Comparison of ENCODE assay signal across 1 fruit fly cellular context in genomic region chr3L:4929781-4930180, dm6.
TF ChIP-seq lines count a peak whose summit lies in the region.

No protein-coding gene starts in this region.

TF ChIP-seq in whole organism, embryonic, 481 proteins besides CTCF, POLR2A, EP300 and RAD21 (continued from another document and continues in another):
- TF ChIP-seq lmd (GFP tag; IDR thresholded peaks at IDR 0.05; lab: Robert Waterston, UW): no peak
- TF ChIP-seq CG43689 (GFP tag; IDR thresholded peaks at IDR 0.05; lab: Robert Waterston, UW): no peak
- no peak for TF ChIP-seq Vsx1 (GFP tag; optimal IDR thresholded peaks at IDR 0.05; lab: Kevin White, UChicago)
- no peak for TF ChIP-seq CG4854 (GFP tag; optimal IDR thresholded peaks at IDR 0.05; lab: Kevin White, UChicago)
- TF ChIP-seq wor (GFP tag; IDR thresholded peaks at IDR 0.05; lab: Robert Waterston, UW): no peak
- TF ChIP-seq Hey (tag; optimal IDR thresholded peaks at IDR 0.05; lab: Kevin White, UChicago): no peak
- no peak for TF ChIP-seq eyg (GFP tag; optimal IDR thresholded peaks at IDR 0.05; lab: Kevin White, UChicago)
- TF ChIP-seq Usf (GFP tag; optimal IDR thresholded peaks at IDR 0.05; lab: Kevin White, UChicago): no peak
- TF ChIP-seq CG8281 (tag; optimal IDR thresholded peaks at IDR 0.05; lab: Kevin White, UChicago): no peak
- TF ChIP-seq az2 (GFP tag; optimal IDR thresholded peaks at IDR 0.05; lab: Kevin White, UChicago): peak; percentile 0
- TF ChIP-seq CG8765 (GFP tag; IDR thresholded peaks at IDR 0.05; lab: Robert Waterston, UW): no peak
- TF ChIP-seq CG34224 (GFP tag; IDR thresholded peaks at IDR 0.05; lab: Robert Waterston, UW; ENCODE audit: partially characterized antibody): no peak
- TF ChIP-seq CG6813 (GFP tag; optimal IDR thresholded peaks at IDR 0.05; lab: Kevin White, UChicago): no peak
- no peak for TF ChIP-seq bbx (GFP tag; IDR thresholded peaks at IDR 0.05; lab: Robert Waterston, UW; ENCODE audit: partially characterized antibody)
- peak; percentile 22; the same call in 1 of the 2 replicates for TF ChIP-seq CG17328 (GFP tag; IDR thresholded peaks at IDR 0.05; lab: Robert Waterston, UW)
- TF ChIP-seq CG31224 (GFP tag; IDR thresholded peaks at IDR 0.05; lab: Robert Waterston, UW): no peak
- TF ChIP-seq nau (GFP tag; optimal IDR thresholded peaks at IDR 0.05; lab: Kevin White, UChicago): no peak
- TF ChIP-seq CG14014 (GFP tag; IDR thresholded peaks at IDR 0.05; lab: Robert Waterston, UW): 0 out of 2 replicates have a peak, but pooled peaks have one; percentile 8
- TF ChIP-seq CoRest (tag; optimal IDR thresholded peaks at IDR 0.05; lab: Kevin White, UChicago): peak; percentile 25
- no peak for TF ChIP-seq Dfd (GFP tag; optimal IDR thresholded peaks at IDR 0.05; lab: Kevin White, UChicago)
- TF ChIP-seq Ptx1 (GFP tag; IDR thresholded peaks at IDR 0.05; lab: Robert Waterston, UW): 0 out of 2 replicates have a peak, but pooled peaks have one; percentile 10
- TF ChIP-seq fu2 (GFP tag; optimal IDR thresholded peaks at IDR 0.05; lab: Kevin White, UChicago): no peak
- no peak for TF ChIP-seq dati (GFP tag; IDR thresholded peaks at IDR 0.05; lab: Robert Waterston, UW)
- no peak for TF ChIP-seq inv (GFP tag; IDR thresholded peaks at IDR 0.05; lab: Robert Waterston, UW; ENCODE audit: partially characterized antibody)
- no peak for TF ChIP-seq CG42726 (GFP tag; IDR thresholded peaks at IDR 0.05; lab: Robert Waterston, UW; ENCODE audit: partially characterized antibody)
- no peak for TF ChIP-seq TFAM (GFP tag; optimal IDR thresholded peaks at IDR 0.05; lab: Kevin White, UChicago)
- no peak for TF ChIP-seq CG17385 (GFP tag; optimal IDR thresholded peaks at IDR 0.05; lab: Kevin White, UChicago)
- no peak for TF ChIP-seq lov (optimal IDR thresholded peaks at IDR 0.05; lab: Kevin White, UChicago)
- TF ChIP-seq lov (GFP tag; IDR thresholded peaks at IDR 0.05; lab: Robert Waterston, UW): no peak
- no peak for TF ChIP-seq CG17359 (tag; optimal IDR thresholded peaks at IDR 0.05; lab: Kevin White, UChicago)
- no peak for TF ChIP-seq CG8089 (GFP tag; optimal IDR thresholded peaks at IDR 0.05; lab: Kevin White, UChicago)
- TF ChIP-seq Rfx (GFP tag; IDR thresholded peaks at IDR 0.05; lab: Robert Waterston, UW): 0 out of 2 replicates have a peak, but pooled peaks have one; percentile 23
- no peak for TF ChIP-seq ranshi (GFP tag; IDR thresholded peaks at IDR 0.05; lab: Robert Waterston, UW)
- TF ChIP-seq CG6683 (GFP tag; optimal IDR thresholded peaks at IDR 0.05; lab: Kevin White, UChicago): no peak
- no peak for TF ChIP-seq CG15601 (tag; optimal IDR thresholded peaks at IDR 0.05; lab: Kevin White, UChicago)
- no peak for TF ChIP-seq CG11456 (GFP tag; IDR thresholded peaks at IDR 0.05; lab: Robert Waterston, UW)
- no peak for TF ChIP-seq CG3995 (GFP tag; optimal IDR thresholded peaks at IDR 0.05; lab: Kevin White, UChicago)
- TF ChIP-seq CG9876 (GFP tag; optimal IDR thresholded peaks at IDR 0.05; lab: Kevin White, UChicago): no peak
- no peak for TF ChIP-seq trem (tag; optimal IDR thresholded peaks at IDR 0.05; lab: Kevin White, UChicago)
- TF ChIP-seq Hsf (GFP tag; optimal IDR thresholded peaks at IDR 0.05; lab: Kevin White, UChicago): peak; percentile 12
- no peak for TF ChIP-seq chm (GFP tag; IDR thresholded peaks at IDR 0.05; lab: Robert Waterston, UW)
- TF ChIP-seq BtbVII (GFP tag; optimal IDR thresholded peaks at IDR 0.05; lab: Kevin White, UChicago): no peak
- no peak for TF ChIP-seq CG34422 (GFP tag; IDR thresholded peaks at IDR 0.05; lab: Robert Waterston, UW)
- no peak for TF ChIP-seq CG14441 (GFP tag; IDR thresholded peaks at IDR 0.05; lab: Robert Waterston, UW)
- TF ChIP-seq btn (GFP tag; optimal IDR thresholded peaks at IDR 0.05; lab: Kevin White, UChicago): no peak
- peak; percentile 6 for TF ChIP-seq Oli (tag; optimal IDR thresholded peaks at IDR 0.05; lab: Kevin White, UChicago)
- TF ChIP-seq CG10366 (GFP tag; IDR thresholded peaks at IDR 0.05; lab: Robert Waterston, UW): peak; percentile 9; the same call in 1 of the 2 replicates
- no peak for TF ChIP-seq Hr78 (GFP tag; optimal IDR thresholded peaks at IDR 0.05; lab: Kevin White, UChicago)
- peak; percentile 25 for TF ChIP-seq CG15269 (tag; optimal IDR thresholded peaks at IDR 0.05; lab: Kevin White, UChicago)
- no peak for TF ChIP-seq CG12744 (GFP tag; optimal IDR thresholded peaks at IDR 0.05; lab: Kevin White, UChicago)
- TF ChIP-seq CG9797 (GFP tag; optimal IDR thresholded peaks at IDR 0.05; lab: Kevin White, UChicago): no peak
- TF ChIP-seq Six4 (GFP tag; optimal IDR thresholded peaks at IDR 0.05; lab: Kevin White, UChicago): no peak
- no peak for TF ChIP-seq CG3163 (GFP tag; optimal IDR thresholded peaks at IDR 0.05; lab: Kevin White, UChicago)
- no peak for TF ChIP-seq ap (GFP tag; IDR thresholded peaks at IDR 0.05; lab: Robert Waterston, UW)
- no peak for TF ChIP-seq salm (tag; optimal IDR thresholded peaks at IDR 0.05; lab: Kevin White, UChicago)
- no peak for TF ChIP-seq bab2 (GFP tag; optimal IDR thresholded peaks at IDR 0.05; lab: Kevin White, UChicago)
- TF ChIP-seq twi (tag; optimal IDR thresholded peaks at IDR 0.05; lab: Kevin White, UChicago): no peak
- TF ChIP-seq CG17186 (GFP tag; optimal IDR thresholded peaks at IDR 0.05; lab: Kevin White, UChicago): no peak
- TF ChIP-seq Max (GFP tag; optimal IDR thresholded peaks at IDR 0.05; lab: Kevin White, UChicago): no peak
- TF ChIP-seq Bgb (GFP tag; IDR thresholded peaks at IDR 0.05; lab: Robert Waterston, UW; ENCODE audit: partially characterized antibody): no peak
- TF ChIP-seq nom (GFP tag; optimal IDR thresholded peaks at IDR 0.05; lab: Kevin White, UChicago): no peak
- TF ChIP-seq Blimp-1 (GFP tag; optimal IDR thresholded peaks at IDR 0.05; lab: Kevin White, UChicago): peak; percentile 17
- peak; percentile 43 for TF ChIP-seq CG18599 (GFP tag; optimal IDR thresholded peaks at IDR 0.05; lab: Kevin White, UChicago)
- no peak for TF ChIP-seq Mes4 (GFP tag; optimal IDR thresholded peaks at IDR 0.05; lab: Kevin White, UChicago)
- TF ChIP-seq D19A (tag; optimal IDR thresholded peaks at IDR 0.05; lab: Kevin White, UChicago): no peak
- peak; percentile 35; the same call in 1 of the 2 replicates for TF ChIP-seq H2.0 (GFP tag; IDR thresholded peaks at IDR 0.05; lab: Robert Waterston, UW)
- no peak for TF ChIP-seq unpg (GFP tag; optimal IDR thresholded peaks at IDR 0.05; lab: Kevin White, UChicago)
- TF ChIP-seq CG2712 (tag; optimal IDR thresholded peaks at IDR 0.05; lab: Kevin White, UChicago): no peak
- TF ChIP-seq CG18011 (GFP tag; optimal IDR thresholded peaks at IDR 0.05; lab: Kevin White, UChicago): no peak
- TF ChIP-seq CG2875 (GFP tag; optimal IDR thresholded peaks at IDR 0.05; lab: Kevin White, UChicago): no peak
- no peak for TF ChIP-seq slou (GFP tag; optimal IDR thresholded peaks at IDR 0.05; lab: Kevin White, UChicago)
- no peak for TF ChIP-seq CG16813 (GFP tag; IDR thresholded peaks at IDR 0.05; lab: Robert Waterston, UW; ENCODE audit: partially characterized antibody)
- TF ChIP-seq Oaz (GFP tag; IDR thresholded peaks at IDR 0.05; lab: Robert Waterston, UW): no peak
- TF ChIP-seq CG7556 (GFP tag; optimal IDR thresholded peaks at IDR 0.05; lab: Kevin White, UChicago): peak; percentile 23
- TF ChIP-seq Atf3 (GFP tag; optimal IDR thresholded peaks at IDR 0.05; lab: Kevin White, UChicago): no peak
- no peak for TF ChIP-seq NFAT (GFP tag; IDR thresholded peaks at IDR 0.05; lab: Robert Waterston, UW)
- TF ChIP-seq Aef1 (GFP tag; IDR thresholded peaks at IDR 0.05; lab: Robert Waterston, UW): no peak
- no peak for TF ChIP-seq CG8359 (GFP tag; optimal IDR thresholded peaks at IDR 0.05; lab: Kevin White, UChicago; ENCODE audit: borderline replicate concordance)
- no peak for TF ChIP-seq en (GFP tag; optimal IDR thresholded peaks at IDR 0.05; lab: Kevin White, UChicago)
- TF ChIP-seq so (GFP tag; IDR thresholded peaks at IDR 0.05; lab: Robert Waterston, UW): 0 out of 3 replicates have a peak, but pooled peaks have one; percentile 22
- TF ChIP-seq CG17802 (tag; optimal IDR thresholded peaks at IDR 0.05; lab: Kevin White, UChicago): no peak
- TF ChIP-seq tgo (GFP tag; IDR thresholded peaks at IDR 0.05; lab: Robert Waterston, UW): no peak
- no peak for TF ChIP-seq ab (GFP tag; optimal IDR thresholded peaks at IDR 0.05; lab: Kevin White, UChicago)
- TF ChIP-seq prd (optimal IDR thresholded peaks at IDR 0.05; lab: Kevin White, UChicago): no peak
- peak; percentile 26; the same call in 1 of the 3 replicates for TF ChIP-seq prd (GFP tag; IDR thresholded peaks at IDR 0.05; lab: Robert Waterston, UW)
- no peak for TF ChIP-seq CG7987 (GFP tag; optimal IDR thresholded peaks at IDR 0.05; lab: Kevin White, UChicago)
- TF ChIP-seq row (GFP tag; IDR thresholded peaks at IDR 0.05; lab: Robert Waterston, UW): peak; percentile 56; the same call in 2 of the 3 replicates
- TF ChIP-seq sd (tag; optimal IDR thresholded peaks at IDR 0.05; lab: Kevin White, UChicago): no peak
- no peak for TF ChIP-seq CG8290 (GFP tag; optimal IDR thresholded peaks at IDR 0.05; lab: Kevin White, UChicago)
- no peak for TF ChIP-seq CG8290 (tag; optimal IDR thresholded peaks at IDR 0.05; lab: Kevin White, UChicago)
- TF ChIP-seq D19B (GFP tag; optimal IDR thresholded peaks at IDR 0.05; lab: Kevin White, UChicago): no peak
- TF ChIP-seq Sox100B (GFP tag; optimal IDR thresholded peaks at IDR 0.05; lab: Kevin White, UChicago): no peak
- no peak for TF ChIP-seq lbe (GFP tag; optimal IDR thresholded peaks at IDR 0.05; lab: Kevin White, UChicago)
- no peak for TF ChIP-seq gro (GFP tag; optimal IDR thresholded peaks at IDR 0.05; lab: Kevin White, UChicago)
- 0 out of 2 replicates have a peak, but pooled peaks have one; percentile 22 for TF ChIP-seq ttk (GFP tag; IDR thresholded peaks at IDR 0.05; lab: Robert Waterston, UW)
- TF ChIP-seq Dip2 (GFP tag; IDR thresholded peaks at IDR 0.05; lab: Robert Waterston, UW): no peak
- TF ChIP-seq CG3065 (GFP tag; optimal IDR thresholded peaks at IDR 0.05; lab: Kevin White, UChicago): no peak
- no peak for TF ChIP-seq CG9817 (tag; optimal IDR thresholded peaks at IDR 0.05; lab: Kevin White, UChicago)
- TF ChIP-seq cwo (GFP tag; optimal IDR thresholded peaks at IDR 0.05; lab: Kevin White, UChicago): no peak
- TF ChIP-seq CG12299 (tag; optimal IDR thresholded peaks at IDR 0.05; lab: Kevin White, UChicago): no peak
- TF ChIP-seq CG4617 (GFP tag; optimal IDR thresholded peaks at IDR 0.05; lab: Kevin White, UChicago; ENCODE audit: borderline replicate concordance): no peak
- no peak for TF ChIP-seq CG6175 (GFP tag; IDR thresholded peaks at IDR 0.05; lab: Robert Waterston, UW)
- no peak for TF ChIP-seq CG1602 (GFP tag; optimal IDR thresholded peaks at IDR 0.05; lab: Kevin White, UChicago)
- no peak for TF ChIP-seq schlank (tag; optimal IDR thresholded peaks at IDR 0.05; lab: Kevin White, UChicago)
- TF ChIP-seq CG11085 (GFP tag; IDR thresholded peaks at IDR 0.05; lab: Robert Waterston, UW): no peak
- TF ChIP-seq sna (GFP tag; IDR thresholded peaks at IDR 0.05; lab: Robert Waterston, UW; ENCODE audit: partially characterized antibody): no peak
- TF ChIP-seq CG11247 (GFP tag; IDR thresholded peaks at IDR 0.05; lab: Robert Waterston, UW): no peak
- TF ChIP-seq Hr51 (GFP tag; optimal IDR thresholded peaks at IDR 0.05; lab: Kevin White, UChicago): peak in 1 of 2 experiments; percentile 22
- TF ChIP-seq CG18262 (tag; optimal IDR thresholded peaks at IDR 0.05; lab: Kevin White, UChicago): no peak
- no peak for TF ChIP-seq wek (GFP tag; optimal IDR thresholded peaks at IDR 0.05; lab: Kevin White, UChicago)
- peak; percentile 47 for TF ChIP-seq Sox102F (GFP tag; optimal IDR thresholded peaks at IDR 0.05; lab: Kevin White, UChicago)
- TF ChIP-seq mam (GFP tag; optimal IDR thresholded peaks at IDR 0.05; lab: Kevin White, UChicago): no peak
- no peak for TF ChIP-seq CG18476 (GFP tag; optimal IDR thresholded peaks at IDR 0.05; lab: Kevin White, UChicago)
- TF ChIP-seq eve (GFP tag; optimal IDR thresholded peaks at IDR 0.05; lab: Kevin White, UChicago): no peak
- TF ChIP-seq cg (GFP tag; optimal IDR thresholded peaks at IDR 0.05; lab: Kevin White, UChicago): no peak
- TF ChIP-seq CG10979 (tag; optimal IDR thresholded peaks at IDR 0.05; lab: Kevin White, UChicago): no peak
- TF ChIP-seq pfk (GFP tag; optimal IDR thresholded peaks at IDR 0.05; lab: Kevin White, UChicago): no peak
- no peak for TF ChIP-seq CG8478 (optimal IDR thresholded peaks at IDR 0.05; lab: Kevin White, UChicago)
- TF ChIP-seq h (optimal IDR thresholded peaks at IDR 0.05; lab: Kevin White, UChicago): no peak
- TF ChIP-seq sim (GFP tag; IDR thresholded peaks at IDR 0.05; lab: Robert Waterston, UW): no peak
- TF ChIP-seq CG10431 (GFP tag; optimal IDR thresholded peaks at IDR 0.05; lab: Kevin White, UChicago): no peak
- no peak; the same call in 2 of the 3 replicates for TF ChIP-seq B-H1 (GFP tag; IDR thresholded peaks at IDR 0.05; lab: Robert Waterston, UW)
- no peak for TF ChIP-seq CG2116 (GFP tag; optimal IDR thresholded peaks at IDR 0.05; lab: Kevin White, UChicago)
- no peak for TF ChIP-seq Tbp (GFP tag; optimal IDR thresholded peaks at IDR 0.05; lab: Kevin White, UChicago)
- TF ChIP-seq oc (tag; optimal IDR thresholded peaks at IDR 0.05; lab: Kevin White, UChicago): no peak
- no peak for TF ChIP-seq CG30431 (GFP tag; optimal IDR thresholded peaks at IDR 0.05; lab: Kevin White, UChicago)
- TF ChIP-seq BEAF-32 (GFP tag; optimal IDR thresholded peaks at IDR 0.05; lab: Kevin White, UChicago): no peak
- no peak for TF ChIP-seq vnd (GFP tag; IDR thresholded peaks at IDR 0.05; lab: Robert Waterston, UW; ENCODE audit: partially characterized antibody)
- TF ChIP-seq CG7745 (tag; optimal IDR thresholded peaks at IDR 0.05; lab: Kevin White, UChicago): no peak
- no peak for TF ChIP-seq MESR4 (GFP tag; optimal IDR thresholded peaks at IDR 0.05; lab: Kevin White, UChicago)
- no peak for TF ChIP-seq sc (optimal IDR thresholded peaks at IDR 0.05; lab: Kevin White, UChicago)
- TF ChIP-seq sc (GFP tag; optimal IDR thresholded peaks at IDR 0.05; lab: Kevin White, UChicago): no peak
- TF ChIP-seq ken (GFP tag; IDR thresholded peaks at IDR 0.05; lab: Robert Waterston, UW): no peak
- TF ChIP-seq aop (GFP tag; IDR thresholded peaks at IDR 0.05; lab: Robert Waterston, UW): no peak
- TF ChIP-seq crp (GFP tag; optimal IDR thresholded peaks at IDR 0.05; lab: Kevin White, UChicago): no peak
- peak; percentile 19 for TF ChIP-seq Hmr (GFP tag; optimal IDR thresholded peaks at IDR 0.05; lab: Kevin White, UChicago)
- TF ChIP-seq Fer1 (GFP tag; optimal IDR thresholded peaks at IDR 0.05; lab: Kevin White, UChicago): no peak
